Worm (Caenorhabditis elegans): ENCODE results near the gene acr-3.

acr-3 gene

DNA sequence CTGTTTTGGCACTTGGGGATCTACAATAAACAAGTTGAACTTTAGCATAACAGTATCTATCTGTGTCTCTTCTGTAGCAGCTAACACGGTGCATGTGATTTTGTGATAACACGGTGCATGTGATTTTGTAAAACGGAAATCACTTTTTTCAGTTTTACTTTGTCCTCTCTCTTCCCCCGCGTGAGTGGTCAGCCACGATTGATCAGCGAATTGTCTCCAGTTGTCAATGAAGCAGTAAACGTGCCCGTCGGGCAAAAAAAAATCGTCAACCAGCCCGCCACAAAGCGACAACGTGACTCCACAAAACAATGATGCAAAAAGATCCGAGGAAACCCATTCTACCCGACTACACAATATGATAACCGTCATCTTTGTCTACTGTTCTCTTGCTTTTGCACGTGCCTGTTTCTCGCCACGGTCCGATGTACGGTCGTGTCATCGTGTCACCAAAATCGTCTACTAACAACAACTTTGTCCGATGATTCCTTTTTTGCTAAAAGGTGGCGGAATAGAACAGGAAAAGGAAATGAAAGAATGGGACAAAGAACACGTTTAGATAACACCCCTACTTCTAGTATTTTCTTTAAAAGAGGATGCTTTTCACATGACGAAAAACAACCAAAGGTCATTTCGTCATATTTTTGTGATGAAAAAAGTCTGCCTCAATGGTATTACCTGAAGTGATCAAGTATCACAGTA lies 39.9 kb downstream of the acr-3 start (continued):
- no peak for TF ChIP-seq sptf-1 (tag; optimal IDR thresholded peaks at IDR 0.05)
- TF ChIP-seq efl-1 (optimal IDR thresholded peaks at IDR 0.05), result peak in 1 of 2 experiments; percentile 3
- TF ChIP-seq efl-1 (GFP tag; optimal IDR thresholded peaks at IDR 0.05 in 1 of 2), result peak; percentile 9 to 90
- TF ChIP-seq ceh-82 (tag; optimal IDR thresholded peaks at IDR 0.05), result no peak
- no peak for TF ChIP-seq unc-98 (GFP tag; IDR thresholded peaks at IDR 0.05)
- TF ChIP-seq skn-1 (tag; optimal IDR thresholded peaks at IDR 0.05), result peak; percentile 35
- TF ChIP-seq fkh-10 (GFP tag; optimal IDR thresholded peaks at IDR 0.05), result no peak
- TF ChIP-seq lin-35 (GFP tag; optimal IDR thresholded peaks at IDR 0.05), result peak in 1 of 2 experiments; percentile 76
- no peak for TF ChIP-seq ztf-11 (tag; optimal IDR thresholded peaks at IDR 0.05)
- no peak for TF ChIP-seq pqm-1 (tag; optimal IDR thresholded peaks at IDR 0.05)
- TF ChIP-seq nhr-71 (tag; optimal IDR thresholded peaks at IDR 0.05), result peak; percentile 95
- no peak for TF ChIP-seq sox-4 (tag; optimal IDR thresholded peaks at IDR 0.05)
- no peak for TF ChIP-seq alr-1 (tag; optimal IDR thresholded peaks at IDR 0.05; ENCODE audit: borderline replicate concordance)
- no peak for TF ChIP-seq ces-1 (GFP tag; optimal IDR thresholded peaks at IDR 0.05)
- peak; percentile 76 for TF ChIP-seq snu-23 (GFP tag; optimal IDR thresholded peaks at IDR 0.05)
- no peak for TF ChIP-seq fos-1 (tag; optimal IDR thresholded peaks at IDR 0.05)
- TF ChIP-seq nhr-28 (tag; optimal IDR thresholded peaks at IDR 0.05), result no peak
- no peak for TF ChIP-seq pag-3 (tag; optimal IDR thresholded peaks at IDR 0.05; ENCODE audit: borderline replicate concordance, insufficient read depth)
- TF ChIP-seq aha-1 (tag; optimal IDR thresholded peaks at IDR 0.05), result no peak
- TF ChIP-seq nhr-84 (tag; optimal IDR thresholded peaks at IDR 0.05), result no peak
- TF ChIP-seq mef-2 (tag; optimal IDR thresholded peaks at IDR 0.05), result no peak
- TF ChIP-seq sup-37 (GFP tag; optimal IDR thresholded peaks at IDR 0.05), result no peak
- no peak for TF ChIP-seq unc-62 (GFP tag; optimal IDR thresholded peaks at IDR 0.05)
- TF ChIP-seq ztf-4 (tag; optimal IDR thresholded peaks at IDR 0.05), result peak; percentile 85
- TF ChIP-seq C04F5.9 (tag; optimal IDR thresholded peaks at IDR 0.05), result no peak
- no peak for TF ChIP-seq zag-1 (tag; optimal IDR thresholded peaks at IDR 0.05)
- no peak for TF ChIP-seq zip-4 (GFP tag; optimal IDR thresholded peaks at IDR 0.05)
- no peak for TF ChIP-seq C34B4.2 (tag; optimal IDR thresholded peaks at IDR 0.05)
- TF ChIP-seq mdl-1 (tag; optimal IDR thresholded peaks at IDR 0.05), result peak in 1 of 2 experiments; percentile 57
- TF ChIP-seq unc-130 (tag; optimal IDR thresholded peaks at IDR 0.05), result peak; percentile 85
- TF ChIP-seq tlp-1 (tag; optimal IDR thresholded peaks at IDR 0.05), result no peak
- TF ChIP-seq ceh-90 (tag; optimal IDR thresholded peaks at IDR 0.05), result no peak
- TF ChIP-seq rnt-1 (tag; optimal IDR thresholded peaks at IDR 0.05), result peak; percentile 44
- TF ChIP-seq swsn-7 (tag; optimal IDR thresholded peaks at IDR 0.05), result peak; percentile 8
- peak in 4 of 6 experiments; percentile 62 to 94 (median 77) for TF ChIP-seq elt-3 (tag; optimal IDR thresholded peaks at IDR 0.05)
- peak; percentile 60 for TF ChIP-seq lin-13 (GFP tag; optimal IDR thresholded peaks at IDR 0.05)
- TF ChIP-seq pax-3 (tag; optimal IDR thresholded peaks at IDR 0.05), result no peak
- TF ChIP-seq lsy-2 (tag; optimal IDR thresholded peaks at IDR 0.05), result peak; percentile 31 to 43
- peak; percentile 41; the same call in 1 of the 2 replicates for TF ChIP-seq ceh-88 (GFP tag; IDR thresholded peaks at IDR 0.05)
- TF ChIP-seq nhr-11 (tag; optimal IDR thresholded peaks at IDR 0.05), result no peak
- TF ChIP-seq vab-15 (tag; optimal IDR thresholded peaks at IDR 0.05), result peak; percentile 25
- TF ChIP-seq jun-1 (tag; optimal IDR thresholded peaks at IDR 0.05), result no peak
- no peak for TF ChIP-seq lin-15B (tag; optimal IDR thresholded peaks at IDR 0.05)
- peak; percentile 30 for TF ChIP-seq nhr-77 (tag; optimal IDR thresholded peaks at IDR 0.05)
- peak; percentile 49 for TF ChIP-seq C16A3.4 (tag; optimal IDR thresholded peaks at IDR 0.05)
- TF ChIP-seq xbp-1 (tag; optimal IDR thresholded peaks at IDR 0.05), result peak; percentile 40
- no peak for TF ChIP-seq Y116A8C.19 (tag; optimal IDR thresholded peaks at IDR 0.05; ENCODE audit: borderline replicate concordance)
- no peak for TF ChIP-seq hlh-17 (GFP tag; optimal IDR thresholded peaks at IDR 0.05; ENCODE audit: borderline replicate concordance)
- TF ChIP-seq nhr-47 (tag; optimal IDR thresholded peaks at IDR 0.05), result peak; percentile 72
- TF ChIP-seq ama-1 (optimal IDR thresholded peaks at IDR 0.05), result no peak
- TF ChIP-seq nhr-90 (tag; optimal IDR thresholded peaks at IDR 0.05; ENCODE audit: poor library complexity), result peak; percentile 75
- peak; percentile 97 for TF ChIP-seq nhr-20 (tag; optimal IDR thresholded peaks at IDR 0.05)

Measured in whole organism, L1 larva.